Worm (Caenorhabditis elegans) whole organism, late embryonic: ENCODE measurements around the gene spc-1.
A peak's percentile ranks its signal among the peaks of the same experiment; 100 is the strongest.

Experiments used
- C08G9.2 ChIP-seq: sonication (generic microtip); optimal IDR thresholded peaks from 2 replicates; lab custom pipeline; 2016; ENCODE audit warnings: mild to moderate bottlenecking, missing genetic modification characterization, moderate library complexity, missing compliant biosample characterization
- K02D7.2 ChIP-seq: sonication (generic microtip); optimal IDR thresholded peaks from 2 replicates; lab custom pipeline; 2017; ENCODE audit warnings: mild to moderate bottlenecking, missing genetic modification characterization, missing compliant biosample characterization
- K09A11.1 ChIP-seq: sonication (generic microtip); optimal IDR thresholded peaks from 2 replicates; lab custom pipeline; 2017; ENCODE audit warnings: antibody characterized with exemption, mild to moderate bottlenecking, missing genetic modification characterization, missing compliant biosample characterization; ENCODE audit not compliant: insufficient read depth
- ceh-14 ChIP-seq: sonication (generic microtip); optimal IDR thresholded peaks from 2 replicates; lab custom pipeline; 2016; ENCODE audit warnings: missing genotype, missing genetic modification characterization, missing compliant biosample characterization
- ceh-18 ChIP-seq: sonication (generic microtip); optimal IDR thresholded peaks from 2 replicates; lab custom pipeline; 2016; ENCODE audit warnings: missing genetic modification characterization, missing compliant biosample characterization
- ceh-19 ChIP-seq: fragments of 200-800 bp; sonication (Bioruptor generic); optimal IDR thresholded peaks from 2 replicates; lab custom pipeline; 2018; ENCODE audit warnings: mild to moderate bottlenecking, missing genetic modification characterization, missing compliant biosample characterization
- ceh-22 ChIP-seq: sonication (generic microtip); optimal IDR thresholded peaks from 2 replicates; lab custom pipeline; 2017; ENCODE audit warnings: missing biosample characterization, missing genetic modification characterization
- ceh-30 ChIP-seq: fragments of 150-350 bp; optimal IDR thresholded peaks from 2 replicates; lab custom pipeline; 2014; ENCODE audit warnings: missing biosample characterization, missing genetic modification characterization
- ceh-31 ChIP-seq: sonication (generic microtip); optimal IDR thresholded peaks from 2 replicates; lab custom pipeline; 2016; ENCODE audit warnings: missing genetic modification characterization, missing compliant biosample characterization
- ceh-48 ChIP-seq: sonication (generic microtip); optimal IDR thresholded peaks from 2 replicates; lab custom pipeline; 2016; ENCODE audit warnings: missing genetic modification characterization, inconsistent platforms, missing compliant biosample characterization
- ceh-6 ChIP-seq: fragments of 200-800 bp; sonication (Bioruptor generic); optimal IDR thresholded peaks from 2 replicates; lab custom pipeline; 2018; ENCODE audit warnings: mild to moderate bottlenecking, missing genetic modification characterization, missing compliant biosample characterization
- ceh-9 ChIP-seq: sonication (generic microtip); optimal IDR thresholded peaks from 2 replicates; lab custom pipeline; 2016; ENCODE audit warnings: mild to moderate bottlenecking, missing genetic modification characterization, inconsistent platforms, missing compliant biosample characterization
- che-1 ChIP-seq: sonication (generic microtip); optimal IDR thresholded peaks from 2 replicates; lab custom pipeline; 2016; ENCODE audit warnings: mild to moderate bottlenecking, missing genetic modification characterization, missing compliant biosample characterization
- dmd-4 ChIP-seq: sonication (generic microtip); optimal IDR thresholded peaks from 2 replicates; lab custom pipeline; 2016; ENCODE audit warnings: borderline replicate concordance, missing genetic modification characterization, missing compliant biosample characterization
- dve-1 ChIP-seq: sonication (generic microtip); optimal IDR thresholded peaks from 2 replicates; lab custom pipeline; 2017; ENCODE audit warnings: antibody characterized with exemption, mild to moderate bottlenecking, missing genetic modification characterization, missing compliant biosample characterization
- elt-4 ChIP-seq: sonication (generic microtip); optimal IDR thresholded peaks from 2 replicates; lab custom pipeline; 2016; ENCODE audit warnings: missing genetic modification characterization, missing compliant biosample characterization
- ets-4 ChIP-seq: sonication (generic microtip); optimal IDR thresholded peaks from 2 replicates; lab custom pipeline; 2016; ENCODE audit warnings: missing genetic modification characterization, missing compliant biosample characterization
- fkh-10 ChIP-seq: fragments of 150-350 bp; optimal IDR thresholded peaks from 2 replicates; lab custom pipeline; 2014; ENCODE audit warnings: missing biosample characterization, missing genetic modification reagents, missing genetic modification characterization
- gmeb-2 ChIP-seq: sonication (generic microtip); optimal IDR thresholded peaks from 2 replicates; lab custom pipeline; 2016; ENCODE audit warnings: missing genetic modification characterization, inconsistent platforms, missing compliant biosample characterization
- hlh-13 ChIP-seq: fragments of 200-800 bp; sonication (Bioruptor generic); optimal IDR thresholded peaks from 2 replicates; lab custom pipeline; 2018; ENCODE audit warnings: mild to moderate bottlenecking, missing genetic modification characterization, missing compliant biosample characterization
- hlh-30 ChIP-seq: sonication (generic microtip); optimal IDR thresholded peaks from 2 replicates; lab custom pipeline; 2017; ENCODE audit warnings: antibody characterized with exemption, missing genetic modification characterization, missing compliant biosample characterization; ENCODE audit not compliant: insufficient read depth
- lim-6 ChIP-seq: sonication (generic microtip); optimal IDR thresholded peaks from 2 replicates; lab custom pipeline; 2016; ENCODE audit warnings: missing genetic modification characterization, missing compliant biosample characterization
- madf-2 ChIP-seq: sonication (generic microtip); optimal IDR thresholded peaks from 2 replicates; lab custom pipeline; 2017; ENCODE audit warnings: missing genetic modification characterization, missing compliant biosample characterization
- nfya-1 ChIP-seq: sonication (generic microtip); optimal IDR thresholded peaks from 2 replicates; lab custom pipeline; 2017; ENCODE audit warnings: missing genetic modification characterization, mild to moderate bottlenecking, missing compliant biosample characterization, antibody characterized with exemption, moderate library complexity
- nhr-11 ChIP-seq: fragments of 150-350 bp; optimal IDR thresholded peaks from 2 replicates; lab custom pipeline; 2014; ENCODE audit warnings: missing biosample characterization, missing genetic modification characterization
- nhr-232 ChIP-seq: sonication (generic microtip); optimal IDR thresholded peaks from 2 replicates; lab custom pipeline; 2016; ENCODE audit warnings: missing genetic modification characterization, missing compliant biosample characterization
- npax-4 ChIP-seq: sonication (generic microtip); optimal IDR thresholded peaks from 2 replicates; lab custom pipeline; 2016; ENCODE audit warnings: missing genetic modification characterization, missing compliant biosample characterization
- odd-2 ChIP-seq: sonication (generic microtip); optimal IDR thresholded peaks from 2 replicates; lab custom pipeline; 2017; ENCODE audit warnings: antibody characterized with exemption, mild to moderate bottlenecking, missing genetic modification characterization, missing compliant biosample characterization
- pax-1 ChIP-seq: fragments of 150-350 bp; optimal IDR thresholded peaks from 2 replicates; lab custom pipeline; 2014; ENCODE audit warnings: missing biosample characterization, missing genetic modification characterization
- pha-2 ChIP-seq: sonication (generic microtip); optimal IDR thresholded peaks from 2 replicates; lab custom pipeline; 2017; ENCODE audit warnings: mild to moderate bottlenecking, missing genetic modification characterization, missing compliant biosample characterization
- pqm-1 ChIP-seq: sonication (generic microtip); optimal IDR thresholded peaks from 2 replicates; lab custom pipeline; 2016; ENCODE audit warnings: missing genetic modification characterization, missing compliant biosample characterization
- pros-1 ChIP-seq: fragments of 150-350 bp; optimal IDR thresholded peaks from 2 replicates; lab custom pipeline; 2014; ENCODE audit warnings: missing biosample characterization, missing genetic modification reagents, missing genetic modification characterization
- ref-2 ChIP-seq: sonication (generic microtip); optimal IDR thresholded peaks from 2 replicates; lab custom pipeline; 2016; ENCODE audit warnings: missing genetic modification characterization, missing compliant biosample characterization
- rnt-1 ChIP-seq: sonication (generic microtip); optimal IDR thresholded peaks from 2 replicates; lab custom pipeline; 2016; ENCODE audit warnings: missing genetic modification characterization, missing compliant biosample characterization
- sdc-2 ChIP-seq: sonication (generic microtip); optimal IDR thresholded peaks from 2 replicates; lab custom pipeline; 2016; ENCODE audit warnings: missing genotype, missing genetic modification characterization, missing compliant biosample characterization
- sox-2 ChIP-seq: fragments of 200-800 bp; sonication (Bioruptor generic); IDR thresholded peaks from 2 replicates; pipeline ENCODE4 v1.3.6; 2022; ENCODE audit warnings: missing genetic modification reagents, missing genetic modification characterization, missing compliant biosample characterization
- tbx-2 ChIP-seq: sonication (generic microtip); optimal IDR thresholded peaks from 2 replicates; lab custom pipeline; 2016; ENCODE audit warnings: missing genetic modification characterization, missing compliant biosample characterization
- ttx-3 ChIP-seq: sonication (generic microtip); optimal IDR thresholded peaks from 2 replicates; lab custom pipeline; 2016; ENCODE audit warnings: missing genetic modification reagents, missing genetic modification characterization, missing compliant biosample characterization
- unc-3 ChIP-seq, 2 experiments: fragments of 200-800 bp in 1 of 2; sonication (Bioruptor generic) in 1 of 2; sonication (generic microtip) in 1 of 2; conservative IDR thresholded peaks in 1 of 2; optimal IDR thresholded peaks in 1 of 2; 2 replicates each; pipeline versions ENCODE4 v1.3.6 to Lab custom; 2016 to 2022; ENCODE audit warnings: missing compliant biosample characterization in 2 of 2, missing genetic modification characterization in 2 of 2, missing genetic modification reagents in 1 of 2
- unc-55 ChIP-seq: sonication (generic microtip); optimal IDR thresholded peaks from 2 replicates; lab custom pipeline; 2017; ENCODE audit warnings: missing biosample characterization, missing genetic modification reagents, missing genetic modification characterization
- zip-5 ChIP-seq: sonication (generic microtip); optimal IDR thresholded peaks from 2 replicates; lab custom pipeline; 2016; ENCODE audit warnings: missing genetic modification characterization, missing compliant biosample characterization

Gene spc-1

DNA sequence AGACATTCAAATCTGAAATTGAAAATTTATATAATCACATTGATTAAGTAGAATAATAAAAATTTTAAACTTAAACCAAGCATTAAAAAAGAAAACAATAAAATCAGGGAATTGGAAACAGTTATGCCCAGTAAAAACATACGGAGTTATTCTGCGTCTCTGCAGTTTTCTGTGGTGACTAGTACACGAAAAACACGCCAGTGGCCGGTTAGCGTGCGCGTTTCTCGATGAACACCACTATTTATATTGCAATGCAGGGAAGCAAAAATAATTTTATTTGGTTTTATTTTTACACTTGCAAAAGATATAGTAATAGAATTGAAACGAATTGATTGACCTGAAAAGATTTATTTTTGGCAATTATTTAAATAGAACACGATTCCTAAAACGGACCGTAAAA lies 27.0 kb downstream of the spc-1 start, which contains the start of gene sec-3 (continued):
- TF ChIP-seq gmeb-2 (tag; lab: Kevin White, UChicago) (peak; percentile 37), sox-2 (GFP tag; lab: Robert Waterston, UW) (peak; percentile 42; the same call in 1 of the 2 replicates), nhr-232 (tag; lab: Kevin White, UChicago) (no peak), dve-1 (tag; lab: Kevin White, UChicago) (peak; percentile 29), C08G9.2 (tag; lab: Kevin White, UChicago) (no peak), dmd-4 (tag; lab: Kevin White, UChicago) (peak; percentile 21), pqm-1 (tag; lab: Kevin White, UChicago) (no peak), ceh-14 (peak; percentile 53), unc-3 (GFP tag; conservative IDR thresholded peaks at IDR 0.05; lab: Robert Waterston, UW) (no peak), unc-3 (tag; optimal IDR thresholded peaks at IDR 0.05; lab: Kevin White, UChicago) (peak; percentile 38), ceh-31 (tag; lab: Kevin White, UChicago) (peak; percentile 79), madf-2 (tag; lab: Kevin White, UChicago) (peak; percentile 53), che-1 (tag; lab: Kevin White, UChicago) (peak; percentile 36), ceh-6 (GFP tag; lab: Kevin White, UChicago) (no peak), rnt-1 (tag; lab: Kevin White, UChicago) (peak; percentile 43)

DNA sequence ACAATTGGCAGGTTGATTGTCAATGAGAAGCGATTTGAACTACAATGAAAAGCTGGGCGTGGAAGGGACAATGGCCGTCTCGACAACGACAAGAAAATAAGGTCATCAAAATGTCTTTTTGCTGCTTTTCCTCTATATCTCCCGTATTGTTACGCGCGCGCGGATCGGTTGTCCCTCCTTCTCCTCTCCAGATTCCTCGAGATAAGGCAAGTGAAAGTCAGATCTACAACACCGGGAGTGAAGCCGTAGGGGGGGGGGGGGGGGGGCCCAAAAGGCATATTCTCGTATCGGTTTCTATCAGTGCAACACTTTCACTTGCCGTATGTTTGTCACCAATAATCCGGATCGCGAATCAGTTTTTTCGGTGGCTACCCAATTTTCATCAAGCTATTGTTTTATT lies 32.6 kb downstream of the spc-1 start, which contains the start of gene wrt-2:
Gene wrt-2, minus strand, starts transcription at position 46 of the 400 bp plus-strand sequence.
- TF ChIP-seq ttx-3 (tag; lab: Kevin White, UChicago): no peak
- no peak for TF ChIP-seq ceh-9
- no peak for TF ChIP-seq pax-1
- no peak for TF ChIP-seq unc-55

DNA sequence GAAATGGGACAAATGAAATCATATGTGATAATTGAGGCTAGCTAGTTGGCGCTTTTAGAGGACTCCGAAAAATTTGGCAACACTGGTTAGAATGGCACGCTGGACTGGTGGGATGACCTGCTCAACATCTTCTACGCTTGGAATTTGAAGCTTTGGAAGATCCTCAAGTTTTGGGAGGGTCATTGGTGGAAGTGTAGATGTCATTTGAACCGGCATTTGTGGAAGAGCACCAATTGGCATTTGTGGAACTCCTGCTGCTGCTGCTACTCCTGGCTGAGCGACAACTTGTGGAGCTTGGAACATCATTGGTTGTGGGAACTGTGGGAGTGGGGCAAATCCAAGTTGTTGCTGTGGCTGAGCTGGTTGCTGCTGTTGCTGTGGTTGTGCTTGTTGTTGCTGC lies 34.4 kb downstream of the spc-1 start:
- TF ChIP-seq K09A11.1 (tag; lab: Kevin White, UChicago) (no peak), nhr-11 (no peak), ref-2 (no peak), nfya-1 (tag; lab: Kevin White, UChicago) (no peak), ceh-22 (tag; lab: Kevin White, UChicago) (no peak), tbx-2 (tag; lab: Kevin White, UChicago) (no peak), ceh-30 (tag; lab: Kevin White, UChicago) (no peak), pha-2 (no peak), dmd-4 (tag; lab: Kevin White, UChicago) (no peak), fkh-10 (GFP tag; lab: Kevin White, UChicago) (no peak), ceh-9 (no peak), hlh-30 (tag; lab: Kevin White, UChicago) (no peak)

DNA sequence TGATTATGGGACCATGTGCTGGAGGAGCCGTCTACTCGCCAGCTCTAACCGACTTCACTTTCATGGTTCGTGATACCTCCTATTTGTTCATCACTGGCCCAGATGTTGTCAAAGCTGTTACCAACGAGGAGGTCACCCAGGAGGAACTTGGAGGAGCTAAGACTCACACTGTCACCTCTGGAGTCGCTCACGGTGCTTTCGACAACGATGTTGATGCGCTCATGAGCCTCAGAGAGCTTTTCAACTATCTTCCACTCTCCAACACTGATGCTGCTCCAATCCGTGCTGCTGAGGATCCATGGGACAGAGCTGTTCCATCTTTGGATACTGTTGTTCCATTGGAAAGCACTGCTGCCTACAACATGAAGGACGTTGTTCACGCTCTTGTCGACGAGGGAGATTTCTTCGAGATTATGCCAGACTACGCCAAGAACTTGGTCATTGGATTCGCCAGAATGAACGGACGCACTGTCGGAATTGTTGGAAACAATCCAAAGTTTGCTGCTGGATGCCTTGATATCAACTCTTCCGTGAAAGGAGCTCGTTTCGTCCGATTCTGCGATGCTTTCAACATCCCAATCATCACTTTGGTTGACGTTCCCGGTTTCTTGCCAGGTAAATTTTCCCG lies 35.6 kb downstream of the spc-1 start:
- TF ChIP-seq unc-55 (no peak), K09A11.1 (tag; lab: Kevin White, UChicago) (no peak), ceh-31 (tag; lab: Kevin White, UChicago) (no peak), ceh-18 (tag; lab: Kevin White, UChicago) (no peak), hlh-13 (GFP tag; lab: Kevin White, UChicago) (no peak), che-1 (tag; lab: Kevin White, UChicago) (no peak), sdc-2 (tag; lab: Kevin White, UChicago) (no peak), hlh-30 (tag; lab: Kevin White, UChicago) (no peak), rnt-1 (tag; lab: Kevin White, UChicago) (no peak), ceh-6 (GFP tag; lab: Kevin White, UChicago) (no peak), nfya-1 (tag; lab: Kevin White, UChicago) (no peak)

- no peak for TF ChIP-seq ref-2
- no peak for TF ChIP-seq K09A11.1 (tag; lab: Kevin White, UChicago)
- no peak for TF ChIP-seq elt-4
- TF ChIP-seq ceh-19 (GFP tag; lab: Kevin White, UChicago): no peak
- no peak for TF ChIP-seq lim-6 (tag; lab: Kevin White, UChicago)
- TF ChIP-seq fkh-10 (GFP tag; lab: Kevin White, UChicago): no peak
- TF ChIP-seq zip-5 (tag; lab: Kevin White, UChicago): no peak
- TF ChIP-seq ttx-3 (tag; lab: Kevin White, UChicago): no peak
- peak; percentile 17 for TF ChIP-seq C08G9.2 (tag; lab: Kevin White, UChicago)
- peak; percentile 62 for TF ChIP-seq sdc-2 (tag; lab: Kevin White, UChicago)
- peak; percentile 39 for TF ChIP-seq nfya-1 (tag; lab: Kevin White, UChicago)
- TF ChIP-seq pros-1: no peak
- no peak for TF ChIP-seq ets-4
- TF ChIP-seq K02D7.2 (tag; lab: Kevin White, UChicago): no peak
- TF ChIP-seq npax-4: no peak
- TF ChIP-seq ceh-31 (tag; lab: Kevin White, UChicago): peak; percentile 43
- no peak for TF ChIP-seq ceh-48 (tag; lab: Kevin White, UChicago)
- no peak for TF ChIP-seq odd-2 (tag; lab: Kevin White, UChicago)
Observed at ce11 chrX:3089894-3090414, 36.9 kb downstream of the spc-1 start.
